Fruit fly (Drosophila melanogaster): ENCODE results near the gene Syx17.

The Syx17 gene

dm6 chr3L:4412974-4413373, 9.7 kb downstream of the Syx17 start (continued):
- TF ChIP-seq twi (tag; optimal IDR thresholded peaks at IDR 0.05) (no peak), CG15601 (tag; optimal IDR thresholded peaks at IDR 0.05) (no peak), CG7928 (GFP tag; optimal IDR thresholded peaks at IDR 0.05) (no peak), crp (GFP tag; optimal IDR thresholded peaks at IDR 0.05) (no peak), CG8281 (tag; optimal IDR thresholded peaks at IDR 0.05) (no peak), CG34376 (GFP tag; optimal IDR thresholded peaks at IDR 0.05) (peak; percentile 74), her (GFP tag; optimal IDR thresholded peaks at IDR 0.05) (no peak), CG31365 (tag; optimal IDR thresholded peaks at IDR 0.05) (no peak), CG18476 (GFP tag; optimal IDR thresholded peaks at IDR 0.05) (no peak), ash1 (GFP tag; optimal IDR thresholded peaks at IDR 0.05) (no peak), Ptx1 (GFP tag; IDR thresholded peaks at IDR 0.05) (peak; percentile 68), Deaf1 (tag; optimal IDR thresholded peaks at IDR 0.05) (no peak), Dad (GFP tag; optimal IDR thresholded peaks at IDR 0.05) (peak; percentile 19), lab (GFP tag; optimal IDR thresholded peaks at IDR 0.05) (peak; percentile 56), Trl (optimal IDR thresholded peaks at IDR 0.05) (no peak), Trl (GFP tag; optimal IDR thresholded peaks at IDR 0.05) (no peak), E2f1 (GFP tag; IDR thresholded peaks at IDR 0.05) (peak; percentile 54; the same call in 1 of the 2 replicates), cas (GFP tag; IDR thresholded peaks at IDR 0.05) (no peak), gcm (GFP tag; optimal IDR thresholded peaks at IDR 0.05) (no peak), esg (GFP tag; conservative IDR thresholded peaks at IDR 0.05) (peak; percentile 50), tin (GFP tag; optimal IDR thresholded peaks at IDR 0.05) (peak; percentile 3), ewg (GFP tag; optimal IDR thresholded peaks at IDR 0.05) (no peak), CG9727 (GFP tag; optimal IDR thresholded peaks at IDR 0.05) (peak; percentile 27), sqz (GFP tag; optimal IDR thresholded peaks at IDR 0.05) (no peak), CG4328 (GFP tag; optimal IDR thresholded peaks at IDR 0.05) (no peak), Hand (GFP tag; optimal IDR thresholded peaks at IDR 0.05) (no peak), pb (GFP tag; optimal IDR thresholded peaks at IDR 0.05) (no peak), chm (GFP tag; IDR thresholded peaks at IDR 0.05) (no peak), CG2199 (GFP tag; IDR thresholded peaks at IDR 0.05) (0 out of 3 replicates have a peak, but pooled peaks have one; percentile 47), pho (GFP tag; optimal IDR thresholded peaks at IDR 0.05) (peak; percentile 55), CG13123 (GFP tag; optimal IDR thresholded peaks at IDR 0.05) (peak; percentile 18), pros (GFP tag; optimal IDR thresholded peaks at IDR 0.05) (no peak), CG11695 (GFP tag; IDR thresholded peaks at IDR 0.05) (peak; percentile 29; the same call in 2 of the 3 replicates), so (GFP tag; IDR thresholded peaks at IDR 0.05) (peak; percentile 51; the same call in 1 of the 3 replicates), Hey (tag; optimal IDR thresholded peaks at IDR 0.05) (no peak), Max (GFP tag; optimal IDR thresholded peaks at IDR 0.05) (no peak), CG12219 (GFP tag; optimal IDR thresholded peaks at IDR 0.05) (no peak), Atf3 (GFP tag; optimal IDR thresholded peaks at IDR 0.05) (no peak), CG10543 (GFP tag; optimal IDR thresholded peaks at IDR 0.05) (peak; percentile 47), Poxn (GFP tag; IDR thresholded peaks at IDR 0.05) (no peak), tna (GFP tag; IDR thresholded peaks at IDR 0.05; ENCODE audit: partially characterized antibody) (no peak), D19B (GFP tag; optimal IDR thresholded peaks at IDR 0.05) (no peak), Doc3 (GFP tag; IDR thresholded peaks at IDR 0.05; ENCODE audit: partially characterized antibody) (0 out of 3 replicates have a peak, but pooled peaks have one; percentile 10), usp (GFP tag; optimal IDR thresholded peaks at IDR 0.05) (no peak), slou (GFP tag; optimal IDR thresholded peaks at IDR 0.05) (peak; percentile 20), tll (GFP tag; optimal IDR thresholded peaks at IDR 0.05) (no peak), CG10366 (GFP tag; IDR thresholded peaks at IDR 0.05) (peak; percentile 62; the same call in 1 of the 2 replicates), fd3F (GFP tag; optimal IDR thresholded peaks at IDR 0.05) (peak; percentile 21), Xrp1 (GFP tag; IDR thresholded peaks at IDR 0.05) (peak; percentile 62; the same call in 1 of the 2 replicates), wdn (GFP tag; IDR thresholded peaks at IDR 0.05) (peak; percentile 59), CG16779 (GFP tag; IDR thresholded peaks at IDR 0.05) (0 out of 2 replicates have a peak, but pooled peaks have one; percentile 38)
